Fruit fly (Drosophila melanogaster) whole organism, pupa: ENCODE results near the gene Nse4.
A peak's percentile ranks its signal among the peaks of the same experiment; 100 is the strongest.

Experiments used
- CG10348 ChIP-seq: fragments of 200-800 bp; sonication (Bioruptor generic); IDR thresholded peaks from 2 replicates; pipeline ENCODE4 v1.3.6; 2022; ENCODE audit warnings: missing biosample characterization, missing genetic modification characterization
- CG12605 ChIP-seq: fragments of 200-800 bp; sonication (Bioruptor generic); IDR thresholded peaks from 2 replicates; pipeline ENCODE4 v1.3.6; 2022; ENCODE audit warnings: missing biosample characterization, missing genetic modification characterization
- CG13204 ChIP-seq: fragments of 200-800 bp; sonication (Bioruptor generic); optimal IDR thresholded peaks from 2 replicates; lab custom pipeline; 2018; ENCODE audit warnings: missing biosample characterization, mild to moderate bottlenecking, missing genetic modification characterization, moderate library complexity
- CG14655 ChIP-seq: fragments of 200-800 bp; sonication (Bioruptor generic); optimal IDR thresholded peaks from 3 replicates; lab custom pipeline; 2017; ENCODE audit warnings: mild to moderate bottlenecking, missing biosample characterization, missing genetic modification reagents, missing genetic modification characterization
- CG15710 ChIP-seq: fragments of 200-800 bp; sonication (Bioruptor generic); optimal IDR thresholded peaks from 2 replicates; lab custom pipeline; 2018; ENCODE audit warnings: missing biosample characterization, mild to moderate bottlenecking, missing genetic modification characterization, moderate library complexity
- CG17806 ChIP-seq: fragments of 200-800 bp; sonication (Bioruptor generic); optimal IDR thresholded peaks from 2 replicates; lab custom pipeline; 2018; ENCODE audit warnings: missing biosample characterization, mild to moderate bottlenecking, missing genetic modification characterization, moderate library complexity
- CG32121 ChIP-seq: fragments of 200-800 bp; sonication (Bioruptor generic); IDR thresholded peaks from 2 replicates; pipeline ENCODE4 v1.3.6; 2022; ENCODE audit warnings: missing biosample characterization, missing genetic modification characterization
- CG34367 ChIP-seq: fragments of 200-800 bp; sonication (Bioruptor generic); optimal IDR thresholded peaks from 2 replicates; lab custom pipeline; 2018; ENCODE audit warnings: missing biosample characterization, mild to moderate bottlenecking, missing genetic modification characterization
- CG4496 ChIP-seq: fragments of 200-800 bp; sonication (Bioruptor generic); IDR thresholded peaks from 3 replicates; pipeline ENCODE4 v1.3.6; 2022; ENCODE audit warnings: missing biosample characterization, missing genetic modification characterization
- CG8159 ChIP-seq: fragments of 200-800 bp; sonication (Bioruptor generic); optimal IDR thresholded peaks from 3 replicates; lab custom pipeline; 2018; ENCODE audit warnings: missing biosample characterization, mild to moderate bottlenecking, missing genetic modification characterization, moderate library complexity
- CG8301 ChIP-seq: fragments of 200-800 bp; sonication (Bioruptor generic); optimal IDR thresholded peaks from 2 replicates; lab custom pipeline; 2018; ENCODE audit warnings: missing biosample characterization, mild to moderate bottlenecking, missing genetic modification characterization
- CG9948 ChIP-seq: fragments of 200-800 bp; sonication (Bioruptor generic); optimal IDR thresholded peaks from 2 replicates; lab custom pipeline; 2018; ENCODE audit warnings: missing biosample characterization, mild to moderate bottlenecking, missing genetic modification characterization, moderate library complexity
- D1 ChIP-seq: fragments of 200-800 bp; sonication (Bioruptor generic); optimal IDR thresholded peaks from 2 replicates; lab custom pipeline; 2018; ENCODE audit warnings: missing biosample characterization, mild to moderate bottlenecking, missing genetic modification characterization, moderate library complexity
- EcR ChIP-seq: fragments of 200-800 bp; sonication (Bioruptor generic); optimal IDR thresholded peaks from 3 replicates; lab custom pipeline; 2019; ENCODE audit warnings: missing biosample characterization, missing genetic modification characterization, mild to moderate bottlenecking, moderate library complexity, missing genetic modification reagents
- Ets98B ChIP-seq: fragments of 200-800 bp; sonication (Bioruptor generic); IDR thresholded peaks from 2 replicates; pipeline ENCODE4 v1.3.6; 2022; ENCODE audit warnings: missing biosample characterization, missing genetic modification characterization
- Pif1A ChIP-seq: fragments of 200-800 bp; sonication (Bioruptor generic); optimal IDR thresholded peaks from 3 replicates; lab custom pipeline; 2016; ENCODE audit warnings: missing biosample characterization, missing genetic modification characterization
- Pif1B ChIP-seq: fragments of 200-800 bp; sonication (Bioruptor generic); optimal IDR thresholded peaks from 3 replicates; lab custom pipeline; 2016; ENCODE audit warnings: missing biosample characterization, missing genetic modification characterization
- Snoo ChIP-seq: fragments of 200-800 bp; sonication (Bioruptor generic); optimal IDR thresholded peaks from 3 replicates; lab custom pipeline; 2017; ENCODE audit warnings: missing biosample characterization, mild to moderate bottlenecking, missing genetic modification characterization, inconsistent platforms
- fd96Ca ChIP-seq: fragments of 200-800 bp; sonication (Bioruptor generic); IDR thresholded peaks from 3 replicates; pipeline ENCODE4 v1.3.6; 2022; ENCODE audit warnings: missing biosample characterization, missing genetic modification characterization
- gl ChIP-seq: fragments of 200-800 bp; sonication (Bioruptor generic); optimal IDR thresholded peaks from 2 replicates; lab custom pipeline; 2018; ENCODE audit warnings: missing biosample characterization, mild to moderate bottlenecking, missing genetic modification characterization
- rn ChIP-seq: fragments of 200-800 bp; sonication (Bioruptor generic); IDR thresholded peaks from 2 replicates; pipeline ENCODE4 v1.3.6; 2022; ENCODE audit warnings: missing biosample characterization, missing genetic modification characterization

The Nse4 gene

DNA sequence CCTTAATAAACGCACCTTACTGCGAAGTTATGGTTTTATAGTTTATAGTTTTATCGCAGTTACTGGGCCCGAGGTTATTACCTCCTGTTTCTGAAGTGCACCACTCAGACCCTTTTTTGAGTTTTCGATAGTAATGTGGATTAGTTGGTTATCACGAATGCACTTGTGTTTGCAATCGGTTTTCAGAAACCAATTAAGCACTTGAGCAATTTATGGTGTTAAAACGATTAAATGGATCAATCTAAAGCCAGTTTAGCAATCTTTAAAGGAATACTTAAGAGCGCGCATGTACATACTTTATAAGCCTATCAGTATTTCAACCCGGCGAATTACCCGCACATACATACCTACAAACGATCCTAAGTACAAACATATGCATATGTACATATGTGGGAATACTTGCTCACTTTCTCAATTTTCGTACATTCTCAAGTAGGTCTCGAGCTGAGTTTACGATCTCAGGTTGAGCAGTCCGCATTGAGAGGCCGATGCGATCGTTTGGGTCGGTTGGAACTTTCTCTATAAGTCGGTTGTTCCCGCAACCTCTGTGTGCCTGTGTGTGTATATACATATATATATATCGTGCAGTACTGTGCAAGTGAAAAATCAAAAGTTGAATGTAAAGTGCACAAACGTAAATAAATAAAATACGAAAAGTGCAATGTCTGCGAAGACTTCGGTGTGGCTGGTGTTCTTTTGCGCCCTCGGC, 18.1 kb downstream of the Nse4 start, which contains the start of the genes LManI and LManII:
Gene LManI, minus strand, starts transcription at position 51 of the 709 bp plus-strand sequence.
Gene LManII, plus strand, starts transcription at position 468 of the 709 bp plus-strand sequence.
- TF ChIP-seq Ets98B (GFP tag; lab: Robert Waterston, UW): no peak
- peak; percentile 12; the same call in 1 of the 2 replicates for TF ChIP-seq CG12605 (GFP tag; lab: Robert Waterston, UW)
- no peak for TF ChIP-seq CG9948 (tag; lab: Kevin White, UChicago)
- TF ChIP-seq CG14655: no peak
- TF ChIP-seq CG15710 (tag; lab: Kevin White, UChicago): no peak
- TF ChIP-seq CG34367 (tag; lab: Kevin White, UChicago): no peak
- no peak for TF ChIP-seq CG32121
- TF ChIP-seq, all 21 proteins: peak for 1

dm6 chr2L:10458979-10459378, 19.7 kb downstream of the Nse4 start:
- TF ChIP-seq gl (tag; lab: Kevin White, UChicago) (no peak), CG12605 (GFP tag; lab: Robert Waterston, UW) (no peak), fd96Ca (GFP tag; lab: Robert Waterston, UW) (no peak), CG13204 (GFP tag; lab: Kevin White, UChicago) (no peak), EcR (no peak), CG17806 (tag; lab: Kevin White, UChicago) (no peak), Ets98B (GFP tag; lab: Robert Waterston, UW) (no peak), CG34367 (tag; lab: Kevin White, UChicago) (no peak), Pif1B (GFP tag; lab: Kevin White, UChicago) (no peak), D1 (tag; lab: Kevin White, UChicago) (no peak), Pif1A (GFP tag; lab: Kevin White, UChicago) (no peak), CG10348 (GFP tag; lab: Robert Waterston, UW) (no peak), CG8301 (no peak), rn (no peak), CG4496 (GFP tag; lab: Robert Waterston, UW) (no peak), Snoo (no peak), CG15710 (tag; lab: Kevin White, UChicago) (no peak), CG8159 (tag; lab: Kevin White, UChicago) (no peak)

DNA sequence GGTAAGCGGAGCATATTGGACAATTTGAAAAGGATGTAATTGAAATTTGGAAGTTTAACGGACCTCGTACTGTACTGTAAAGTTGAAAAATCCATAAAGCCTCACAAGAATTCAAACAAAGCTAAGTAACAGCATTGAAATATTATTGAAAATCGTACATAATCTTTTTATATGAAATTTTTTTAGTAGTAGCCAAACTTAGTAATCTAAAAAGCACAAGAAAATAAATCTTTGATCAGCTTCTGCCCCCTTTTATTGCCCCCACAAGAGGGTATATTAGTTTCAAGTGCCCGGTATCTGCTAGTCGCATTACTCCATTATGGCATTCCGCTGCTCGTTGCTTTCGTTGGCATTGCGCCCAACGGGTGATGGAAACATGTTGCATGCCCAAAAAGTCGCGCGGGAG, 27.6 kb downstream of the Nse4 start:
- TF ChIP-seq rn: no peak
- no peak for TF ChIP-seq Snoo
- no peak for TF ChIP-seq fd96Ca (GFP tag; lab: Robert Waterston, UW)
- TF ChIP-seq CG4496 (GFP tag; lab: Robert Waterston, UW): no peak
- TF ChIP-seq CG12605 (GFP tag; lab: Robert Waterston, UW): no peak
- TF ChIP-seq CG34367 (tag; lab: Kevin White, UChicago): no peak
- TF ChIP-seq D1 (tag; lab: Kevin White, UChicago): no peak
- no peak for TF ChIP-seq gl (tag; lab: Kevin White, UChicago)
- peak; percentile 25 for TF ChIP-seq Pif1A (GFP tag; lab: Kevin White, UChicago)
- no peak for TF ChIP-seq CG9948 (tag; lab: Kevin White, UChicago)
- no peak for TF ChIP-seq CG8159 (tag; lab: Kevin White, UChicago)
- no peak for TF ChIP-seq Pif1B (GFP tag; lab: Kevin White, UChicago)
- no peak for TF ChIP-seq CG10348 (GFP tag; lab: Robert Waterston, UW)
- TF ChIP-seq CG17806 (tag; lab: Kevin White, UChicago): no peak
- no peak for TF ChIP-seq EcR
- TF ChIP-seq CG15710 (tag; lab: Kevin White, UChicago): no peak
- peak; percentile 38 for TF ChIP-seq CG8301
- TF ChIP-seq CG32121: 0 out of 2 replicates have a peak, but pooled peaks have one; percentile 45
- TF ChIP-seq CG13204 (GFP tag; lab: Kevin White, UChicago): no peak
- TF ChIP-seq CG14655: peak; percentile 59
- TF ChIP-seq Ets98B (GFP tag; lab: Robert Waterston, UW): no peak

DNA sequence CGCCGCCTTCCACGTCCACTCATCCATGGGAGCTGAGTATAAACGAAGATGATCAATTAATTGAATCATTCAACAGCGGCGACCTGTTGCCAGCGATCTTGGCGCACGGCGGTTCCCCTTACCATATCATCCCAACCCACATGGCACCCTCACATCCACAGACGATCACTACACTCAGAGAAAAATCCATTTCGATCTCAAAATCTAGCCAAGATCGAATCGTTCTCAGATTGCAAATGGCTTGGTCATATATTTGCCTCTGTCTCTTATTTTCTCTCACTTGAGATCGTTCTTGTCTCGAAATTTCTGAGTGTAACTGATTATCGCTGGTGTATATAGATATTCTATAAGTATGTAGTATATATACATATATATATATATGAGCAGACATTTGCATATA, 29.1 kb downstream of the Nse4 start:
- no peak for TF ChIP-seq fd96Ca (GFP tag; lab: Robert Waterston, UW)
- TF ChIP-seq CG14655: peak; percentile 59
- no peak for TF ChIP-seq CG13204 (GFP tag; lab: Kevin White, UChicago)
- TF ChIP-seq CG15710 (tag; lab: Kevin White, UChicago): peak; percentile 70
- peak; percentile 78 for TF ChIP-seq CG4496 (GFP tag; lab: Robert Waterston, UW)
- peak; percentile 64 for TF ChIP-seq CG17806 (tag; lab: Kevin White, UChicago)
- peak; percentile 51; the same call in 1 of the 2 replicates for TF ChIP-seq Ets98B (GFP tag; lab: Robert Waterston, UW)
- TF ChIP-seq rn: peak; percentile 17; the same call in 1 of the 2 replicates
- TF ChIP-seq Pif1B (GFP tag; lab: Kevin White, UChicago): peak; percentile 58
- no peak for TF ChIP-seq D1 (tag; lab: Kevin White, UChicago)
- peak; percentile 56 for TF ChIP-seq CG34367 (tag; lab: Kevin White, UChicago)
- peak; percentile 43 for TF ChIP-seq CG8301
- no peak for TF ChIP-seq gl (tag; lab: Kevin White, UChicago)
- TF ChIP-seq CG32121: peak; percentile 67
- TF ChIP-seq CG12605 (GFP tag; lab: Robert Waterston, UW): no peak
- peak; percentile 23 for TF ChIP-seq CG9948 (tag; lab: Kevin White, UChicago)
- TF ChIP-seq Pif1A (GFP tag; lab: Kevin White, UChicago): peak; percentile 48
- TF ChIP-seq CG10348 (GFP tag; lab: Robert Waterston, UW): no peak
- peak; percentile 72 for TF ChIP-seq CG8159 (tag; lab: Kevin White, UChicago)
- TF ChIP-seq Snoo: peak; percentile 11
- TF ChIP-seq EcR: no peak
- TF ChIP-seq, all 21 proteins: peak for 14

dm6 chr2L:10468978-10469377, 29.7 kb downstream of the Nse4 start:
- TF ChIP-seq CG8159 (tag; lab: Kevin White, UChicago) (no peak), CG15710 (tag; lab: Kevin White, UChicago) (no peak), Pif1B (GFP tag; lab: Kevin White, UChicago) (no peak), Pif1A (GFP tag; lab: Kevin White, UChicago) (no peak), Snoo (no peak), rn (no peak), Ets98B (GFP tag; lab: Robert Waterston, UW) (no peak), CG4496 (GFP tag; lab: Robert Waterston, UW) (no peak), CG14655 (no peak), gl (tag; lab: Kevin White, UChicago) (no peak), CG12605 (GFP tag; lab: Robert Waterston, UW) (no peak), CG8301 (no peak), CG13204 (GFP tag; lab: Kevin White, UChicago) (no peak), fd96Ca (GFP tag; lab: Robert Waterston, UW) (no peak), CG34367 (tag; lab: Kevin White, UChicago) (no peak)
